Fruit fly (Drosophila melanogaster): ENCODE data around the gene CG15385.
A peak's percentile ranks its signal among the peaks of the same experiment; 100 is the strongest.

CG15385 gene

DNA sequence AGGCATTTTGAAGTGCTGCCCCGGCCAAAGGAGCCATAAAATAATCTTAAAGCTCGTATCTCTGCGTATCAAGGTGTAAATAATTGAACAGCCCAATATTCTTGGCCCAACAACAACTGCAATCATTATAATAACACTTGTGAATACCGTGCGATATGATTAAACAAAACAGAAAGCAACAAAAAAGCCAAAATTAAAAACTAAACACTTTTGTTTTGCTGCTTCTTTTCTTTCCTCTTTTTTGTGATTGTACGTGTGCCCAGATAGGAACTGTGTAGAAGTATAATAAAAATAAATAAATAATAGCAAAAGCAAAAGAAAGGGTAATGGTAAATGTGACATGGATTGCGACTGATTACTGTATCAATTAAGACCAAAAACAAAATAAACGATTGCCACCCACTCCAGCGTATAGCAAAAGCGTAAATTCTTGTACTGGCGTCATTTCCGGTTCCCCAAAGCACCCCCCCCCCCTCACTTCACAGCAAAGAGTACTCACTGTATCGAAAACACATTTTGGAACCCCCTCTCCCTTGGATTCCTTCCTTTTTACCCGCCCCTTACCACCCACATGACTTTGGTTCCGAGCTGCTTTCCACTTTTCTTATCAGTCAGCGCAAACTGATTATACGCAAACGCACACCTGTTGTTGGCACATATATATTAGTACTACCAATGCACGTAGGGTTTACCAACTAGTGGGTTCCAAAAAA, 40.8 kb downstream of the CG15385 start:
- TF ChIP-seq CG8478 (optimal IDR thresholded peaks at IDR 0.05) (no peak), psq (optimal IDR thresholded peaks at IDR 0.05) (no peak), EcR (GFP tag; optimal IDR thresholded peaks at IDR 0.05) (no peak), usp (GFP tag; optimal IDR thresholded peaks at IDR 0.05) (no peak), Dll (optimal IDR thresholded peaks at IDR 0.05) (no peak), pan (optimal IDR thresholded peaks at IDR 0.05) (no peak)

DNA sequence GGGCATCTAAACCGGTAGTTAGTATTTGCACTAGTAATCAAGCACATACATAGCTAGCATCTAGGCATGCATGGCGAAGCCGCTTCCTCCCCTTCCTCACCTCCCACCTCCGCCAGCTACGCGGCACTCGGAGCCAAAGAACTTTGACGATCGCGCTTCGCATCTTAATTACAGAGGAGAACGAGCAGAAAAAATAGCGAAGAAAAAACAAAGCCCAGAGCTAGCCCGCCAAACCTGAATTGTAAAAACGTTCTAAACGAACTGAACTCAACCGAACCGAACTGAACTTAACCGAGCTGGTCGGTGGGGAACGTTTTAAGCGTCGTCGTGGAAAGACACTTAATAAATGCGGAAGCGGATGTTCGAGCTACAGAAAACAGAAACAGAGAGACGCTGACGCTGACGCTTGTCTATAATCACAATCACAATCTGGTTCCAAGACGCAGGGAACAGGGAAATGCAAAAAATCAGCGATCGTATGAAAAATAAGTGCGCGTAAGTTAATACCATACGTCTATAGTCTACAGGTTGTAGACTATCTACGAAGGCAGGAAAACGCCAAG, 43.4 kb downstream of the CG15385 start:
- TF ChIP-seq psq (optimal IDR thresholded peaks at IDR 0.05), result no peak
- TF ChIP-seq usp (GFP tag; optimal IDR thresholded peaks at IDR 0.05), result no peak
- no peak for TF ChIP-seq pan (optimal IDR thresholded peaks at IDR 0.05)
- peak in 1 of 2 experiments; percentile 79 for TF ChIP-seq EcR (GFP tag; optimal IDR thresholded peaks at IDR 0.05)
- TF ChIP-seq CG8478 (optimal IDR thresholded peaks at IDR 0.05), result no peak
- TF ChIP-seq Dll (optimal IDR thresholded peaks at IDR 0.05), result no peak

dm6 chr2L:2168184-2168893, 44.0 kb downstream of the CG15385 start:
- TF ChIP-seq psq (optimal IDR thresholded peaks at IDR 0.05) (no peak), pan (optimal IDR thresholded peaks at IDR 0.05) (no peak), EcR (GFP tag; optimal IDR thresholded peaks at IDR 0.05) (no peak), CG8478 (optimal IDR thresholded peaks at IDR 0.05) (no peak), Dll (optimal IDR thresholded peaks at IDR 0.05) (no peak), usp (GFP tag; optimal IDR thresholded peaks at IDR 0.05) (no peak)

dm6 chr2L:2166958-2167707, 45.2 kb downstream of the CG15385 start:
- TF ChIP-seq CG8478 (optimal IDR thresholded peaks at IDR 0.05), result no peak
- TF ChIP-seq pan (optimal IDR thresholded peaks at IDR 0.05), result no peak
- no peak for TF ChIP-seq psq (optimal IDR thresholded peaks at IDR 0.05)
- TF ChIP-seq EcR (GFP tag; optimal IDR thresholded peaks at IDR 0.05), result peak in 1 of 2 experiments; percentile 29
- TF ChIP-seq Dll (optimal IDR thresholded peaks at IDR 0.05), result no peak

DNA sequence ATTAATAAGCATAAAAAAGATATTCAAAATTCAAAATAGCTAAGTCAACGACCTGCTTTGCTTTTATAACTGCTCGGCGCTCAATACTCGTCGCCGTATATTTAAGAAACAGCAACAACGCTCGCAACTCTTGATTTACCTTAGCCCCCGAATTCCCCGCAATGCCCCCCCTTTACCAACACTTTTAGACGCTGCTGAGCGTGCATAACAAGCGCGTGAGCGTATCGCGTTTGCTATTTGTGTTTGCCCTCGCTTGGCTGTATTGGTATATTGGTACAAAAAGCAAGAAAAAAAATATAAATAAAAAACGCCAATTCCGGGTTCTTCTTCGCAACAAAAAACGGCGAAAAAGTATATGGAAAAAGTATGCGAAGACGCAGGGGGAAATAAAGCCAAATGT, 46.5 kb downstream of the CG15385 start:
- TF ChIP-seq psq (optimal IDR thresholded peaks at IDR 0.05) (no peak), EcR (GFP tag; optimal IDR thresholded peaks at IDR 0.05) (peak in 1 of 2 experiments; percentile 31)

DNA sequence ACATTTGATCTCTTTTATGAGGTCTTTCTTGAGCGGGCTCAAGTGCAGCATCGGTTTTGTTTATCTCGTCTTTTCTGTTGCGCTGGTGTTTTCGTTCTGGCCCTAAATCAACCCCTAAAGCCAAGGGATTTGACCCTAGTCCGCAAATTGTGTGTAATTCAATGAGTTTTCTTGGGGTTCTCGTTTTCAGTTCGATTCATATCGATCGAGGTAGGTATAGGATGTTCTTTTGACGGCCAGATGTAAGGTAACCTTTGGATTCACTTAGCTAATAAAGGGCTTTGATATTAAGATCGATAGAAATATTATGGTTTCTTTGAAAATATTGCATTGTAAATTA, 47.2 kb downstream of the CG15385 start:
- no peak for TF ChIP-seq psq (optimal IDR thresholded peaks at IDR 0.05)
- no peak for TF ChIP-seq pan (optimal IDR thresholded peaks at IDR 0.05)
- TF ChIP-seq CG8478 (optimal IDR thresholded peaks at IDR 0.05), result no peak
- TF ChIP-seq Dll (optimal IDR thresholded peaks at IDR 0.05), result no peak
- TF ChIP-seq EcR (GFP tag; optimal IDR thresholded peaks at IDR 0.05), result no peak
- no peak for TF ChIP-seq usp (GFP tag; optimal IDR thresholded peaks at IDR 0.05)

- TF ChIP-seq EcR (GFP tag; optimal IDR thresholded peaks at IDR 0.05) (no peak), CG8478 (optimal IDR thresholded peaks at IDR 0.05) (no peak), psq (optimal IDR thresholded peaks at IDR 0.05) (no peak), pan (optimal IDR thresholded peaks at IDR 0.05) (no peak), usp (GFP tag; optimal IDR thresholded peaks at IDR 0.05) (no peak), Dll (optimal IDR thresholded peaks at IDR 0.05) (no peak)
These were observed 47.7 kb downstream of the CG15385 start for dm6 chr2L:2164520-2165237.

- TF ChIP-seq CG8478 (optimal IDR thresholded peaks at IDR 0.05), result no peak
- no peak for TF ChIP-seq Dll (optimal IDR thresholded peaks at IDR 0.05)
- no peak for TF ChIP-seq EcR (GFP tag; optimal IDR thresholded peaks at IDR 0.05)
- no peak for TF ChIP-seq psq (optimal IDR thresholded peaks at IDR 0.05)
- no peak for TF ChIP-seq pan (optimal IDR thresholded peaks at IDR 0.05)
- no peak for TF ChIP-seq usp (GFP tag; optimal IDR thresholded peaks at IDR 0.05)
These were observed 48.8 kb downstream of the CG15385 start for dm6 chr2L:2163568-2163953.

- TF ChIP-seq usp (GFP tag; optimal IDR thresholded peaks at IDR 0.05), result no peak
- TF ChIP-seq psq (optimal IDR thresholded peaks at IDR 0.05), result no peak
- no peak for TF ChIP-seq pan (optimal IDR thresholded peaks at IDR 0.05)
- no peak for TF ChIP-seq CG8478 (optimal IDR thresholded peaks at IDR 0.05)
- TF ChIP-seq EcR (GFP tag; optimal IDR thresholded peaks at IDR 0.05), result no peak
- no peak for TF ChIP-seq Dll (optimal IDR thresholded peaks at IDR 0.05)
These were observed 49.4 kb downstream of the CG15385 start for dm6 chr2L:2162729-2163567.

dm6 chr2L:2162281-2162680, 50.1 kb downstream of the CG15385 start:
- TF ChIP-seq EcR (GFP tag; optimal IDR thresholded peaks at IDR 0.05) (no peak), Dll (optimal IDR thresholded peaks at IDR 0.05) (no peak), pan (optimal IDR thresholded peaks at IDR 0.05) (no peak), psq (optimal IDR thresholded peaks at IDR 0.05) (no peak), CG8478 (optimal IDR thresholded peaks at IDR 0.05) (no peak), usp (GFP tag; optimal IDR thresholded peaks at IDR 0.05) (no peak)
